Fruit fly (Drosophila melanogaster) whole organism, wandering third instar larva: ENCODE data around the gene CG8939.

ENCODE experiments used
- Dif ChIP-seq: fragments of 200-275, 200-300 bp; sonication (Bioruptor generic); optimal IDR thresholded peaks from 2 replicates; lab custom pipeline; 2018; ENCODE audit warnings: missing biosample characterization, missing genetic modification characterization; ENCODE audit not compliant: partially characterized antibody
- N ChIP-seq: fragments of >200 bp; optimal IDR thresholded peaks from 2 replicates; lab custom pipeline; 2018; ENCODE audit warnings: missing biosample characterization, missing external identifiers, missing genetic modification characterization
- OdsH ChIP-seq: fragments of 200-800 bp; sonication (Bioruptor generic); optimal IDR thresholded peaks from 2 replicates; lab custom pipeline; 2016; ENCODE audit warnings: missing biosample characterization, mild to moderate bottlenecking, missing genetic modification characterization
- Rel ChIP-seq, 2 experiments: fragments of 200-800 bp; sonication (Bioruptor generic) in 1 of 2; optimal IDR thresholded peaks; 2 replicates in 1 of 2; 3 replicates in 1 of 2; lab custom pipeline; 2016 to 2019; ENCODE audit warnings: mild to moderate bottlenecking in 2 of 2, missing biosample characterization in 2 of 2, missing genetic modification characterization in 2 of 2, moderate library complexity in 1 of 2
- br ChIP-seq: fragments of 200-800 bp; sonication (Bioruptor generic); optimal IDR thresholded peaks from 2 replicates; lab custom pipeline; 2016; ENCODE audit warnings: missing biosample characterization, missing genetic modification characterization
- ey ChIP-seq: fragments of 200-800 bp; sonication (Bioruptor generic); optimal IDR thresholded peaks from 2 replicates; lab custom pipeline; 2016; ENCODE audit warnings: missing biosample characterization, missing genetic modification characterization
- pan ChIP-seq: fragments of >200 bp; optimal IDR thresholded peaks from 2 replicates; lab custom pipeline; 2017
- psq ChIP-seq: fragments of 200-800 bp; sonication (Bioruptor generic); optimal IDR thresholded peaks from 3 replicates; lab custom pipeline; 2017; ENCODE audit warnings: missing biosample characterization, mild to moderate bottlenecking, missing genetic modification characterization, moderate library complexity
- woc ChIP-seq: sonication (Bioruptor generic); optimal IDR thresholded peaks from 2 replicates; lab custom pipeline; 2016; ENCODE audit warnings: missing biosample characterization, mild to moderate bottlenecking, missing genetic modification characterization

DNA sequence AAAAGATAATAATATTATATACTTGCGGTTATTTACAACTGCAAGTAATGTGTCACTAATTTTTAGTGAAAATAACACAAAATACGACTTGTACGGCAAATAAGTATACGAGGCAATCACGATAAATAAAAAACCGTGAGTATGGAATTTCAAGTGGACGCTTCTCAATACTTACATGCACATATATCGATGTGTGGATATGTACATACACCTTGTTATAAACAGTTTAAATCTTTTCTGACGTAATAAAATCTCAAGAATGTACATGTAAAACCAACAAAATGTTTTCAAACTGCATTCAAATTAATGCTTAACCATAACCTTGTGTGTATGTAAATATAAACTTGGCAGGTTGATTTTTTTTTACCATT, 4.3 kb upstream of the CG8939 start:
- TF ChIP-seq br (GFP tag; lab: Kevin White, UChicago): no peak
- TF ChIP-seq Rel (GFP tag; optimal IDR thresholded peaks at IDR 0.05; lab: Kevin White, UChicago): no peak
- TF ChIP-seq Rel (tag; optimal IDR thresholded peaks at IDR 0.05; lab: Kevin White, UChicago): no peak
- TF ChIP-seq woc (GFP tag; lab: Kevin White, UChicago): no peak
- no peak for TF ChIP-seq psq (GFP tag; lab: Kevin White, UChicago)
- no peak for TF ChIP-seq ey (GFP tag; lab: Kevin White, UChicago)
- TF ChIP-seq Dif: no peak
- TF ChIP-seq pan: no peak
- TF ChIP-seq OdsH (GFP tag; lab: Kevin White, UChicago): no peak
- no peak for TF ChIP-seq N (GFP tag; lab: Kevin White, UChicago)
